Worm (Caenorhabditis elegans): Measurements from ENCODE around the gene acs-14.

acs-14 gene

DNA sequence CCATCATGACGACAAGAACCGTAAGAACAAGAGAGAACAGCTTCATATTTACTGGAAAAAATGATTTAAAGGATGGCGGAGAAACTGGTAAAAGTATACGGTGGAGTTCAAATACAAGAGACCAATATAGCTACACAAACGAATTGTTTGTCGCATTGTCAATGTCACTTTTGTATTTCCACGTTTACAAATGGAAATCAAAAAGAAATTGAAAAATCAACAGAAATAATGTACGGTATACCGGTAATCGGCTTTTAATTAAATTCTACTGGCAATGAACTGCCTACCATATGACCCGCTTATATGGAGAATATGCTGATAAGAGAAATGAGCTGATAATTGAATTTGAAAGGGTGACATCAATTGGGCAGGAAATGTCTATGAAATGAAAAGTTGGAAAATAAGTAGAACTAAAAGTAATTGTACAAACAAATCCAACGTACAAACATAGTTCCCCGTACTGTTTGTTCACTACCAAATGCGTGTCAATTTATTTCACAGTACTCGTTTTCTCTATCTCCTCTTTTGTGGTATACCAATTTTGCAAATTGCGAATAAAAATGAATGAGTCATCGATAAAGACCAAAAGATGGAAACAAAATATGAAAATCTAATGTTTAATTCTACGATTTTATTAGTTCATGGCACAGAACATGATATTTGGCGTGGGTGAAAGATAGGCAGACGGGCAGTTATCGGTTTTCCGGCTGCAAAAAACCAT is 16.3 kb upstream of the acs-14 start, which contains the start of gene K06A4.7:
TSS of gene K06A4.7 (minus strand) at position 51 of the 721 bp plus-strand sequence.
- TF ChIP-seq cog-1 (tag; optimal IDR thresholded peaks at IDR 0.05) (no peak), med-1 (GFP tag; optimal IDR thresholded peaks at IDR 0.05; ENCODE audit: insufficient read depth) (no peak), tab-1 (GFP tag; IDR thresholded peaks at IDR 0.05) (no peak), T22C8.4 (GFP tag; IDR thresholded peaks at IDR 0.05) (no peak), ztf-23 (GFP tag; IDR thresholded peaks at IDR 0.05) (no peak), flt-1 (GFP tag; IDR thresholded peaks at IDR 0.05) (no peak), ztf-29 (GFP tag; IDR thresholded peaks at IDR 0.05) (no peak), ref-1 (GFP tag; conservative IDR thresholded peaks at IDR 0.05) (no peak), klf-2 (GFP tag; conservative IDR thresholded peaks at IDR 0.05) (no peak)

DNA sequence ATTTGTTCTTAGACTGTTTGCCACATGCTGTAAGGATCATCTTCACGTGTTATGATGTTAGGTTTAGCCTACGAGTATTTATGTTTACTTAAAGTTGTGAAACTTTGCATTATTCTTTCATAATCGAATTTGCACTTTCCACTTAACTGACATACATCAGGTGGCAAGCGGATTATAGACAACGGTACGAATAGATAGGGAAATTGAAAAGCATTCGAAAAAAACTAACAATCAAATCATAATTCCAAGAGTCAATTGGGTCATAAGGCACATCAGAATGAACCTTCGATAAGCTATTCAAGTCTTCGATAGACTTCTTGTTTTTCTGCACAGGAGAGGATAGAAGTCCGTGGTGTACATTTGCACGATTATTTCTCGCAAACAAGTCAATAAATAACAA is 15.5 kb upstream of the acs-14 start:
- TF ChIP-seq flt-1 (GFP tag; IDR thresholded peaks at IDR 0.05): no peak
- no peak for TF ChIP-seq T22C8.4 (GFP tag; IDR thresholded peaks at IDR 0.05)
- TF ChIP-seq ztf-23 (GFP tag; IDR thresholded peaks at IDR 0.05): no peak
- TF ChIP-seq klf-2 (GFP tag; conservative IDR thresholded peaks at IDR 0.05): no peak
- TF ChIP-seq med-1 (GFP tag; optimal IDR thresholded peaks at IDR 0.05; ENCODE audit: insufficient read depth): no peak
- TF ChIP-seq ref-1 (GFP tag; conservative IDR thresholded peaks at IDR 0.05): no peak
- TF ChIP-seq tab-1 (GFP tag; IDR thresholded peaks at IDR 0.05): no peak
- TF ChIP-seq ztf-29 (GFP tag; IDR thresholded peaks at IDR 0.05): no peak
- TF ChIP-seq cog-1 (tag; optimal IDR thresholded peaks at IDR 0.05): no peak

DNA sequence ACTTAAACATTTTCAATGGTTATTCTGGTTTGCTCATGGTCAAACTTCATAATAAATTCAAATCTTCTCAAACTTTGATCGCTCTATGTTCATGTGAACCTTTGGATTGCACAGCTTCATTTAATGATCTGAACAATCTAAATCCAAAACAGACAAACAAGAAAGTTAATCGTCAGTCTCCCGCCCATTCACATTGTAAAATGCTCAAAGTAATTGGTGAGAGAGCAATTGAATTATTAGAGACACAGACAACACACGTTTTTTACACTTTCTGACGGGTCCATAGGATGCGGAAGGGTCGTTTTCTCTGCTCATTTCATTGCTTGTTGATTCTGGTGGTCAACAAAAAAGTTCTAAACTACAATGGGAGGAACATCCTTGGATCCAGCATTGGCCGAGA is 11.2 kb upstream of the acs-14 start, which contains the start of gene gsnl-1:
TSS of gene gsnl-1 (plus strand) at position 301 of the 400 bp plus-strand sequence.
- TF ChIP-seq med-1 (GFP tag; optimal IDR thresholded peaks at IDR 0.05; ENCODE audit: insufficient read depth): no peak
- TF ChIP-seq klf-2 (GFP tag; conservative IDR thresholded peaks at IDR 0.05): no peak
- TF ChIP-seq T22C8.4 (GFP tag; IDR thresholded peaks at IDR 0.05): no peak
- no peak for TF ChIP-seq ztf-29 (GFP tag; IDR thresholded peaks at IDR 0.05)
- TF ChIP-seq tab-1 (GFP tag; IDR thresholded peaks at IDR 0.05): no peak
- TF ChIP-seq cog-1 (tag; optimal IDR thresholded peaks at IDR 0.05): no peak
- no peak for TF ChIP-seq flt-1 (GFP tag; IDR thresholded peaks at IDR 0.05)
- no peak for TF ChIP-seq ref-1 (GFP tag; conservative IDR thresholded peaks at IDR 0.05)
- no peak for TF ChIP-seq ztf-23 (GFP tag; IDR thresholded peaks at IDR 0.05)

DNA sequence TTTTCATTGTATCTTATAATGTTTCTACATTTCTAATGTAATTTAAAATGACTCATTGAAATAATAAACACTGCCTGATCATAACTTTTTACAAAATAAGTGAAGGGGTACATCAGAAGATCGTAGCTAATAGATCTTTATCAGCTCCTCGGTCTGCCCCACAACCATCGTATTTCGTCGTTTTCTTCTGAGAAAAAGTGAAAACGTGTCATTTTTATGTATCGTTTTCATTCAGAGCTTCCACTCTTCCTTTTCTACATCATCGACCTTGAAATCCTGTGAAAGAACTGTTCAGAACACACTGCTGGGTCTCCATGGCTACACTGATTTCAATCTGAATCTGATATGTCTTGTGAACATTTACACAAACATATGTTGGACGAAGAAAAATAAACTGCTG is 8.6 kb upstream of the acs-14 start:
- TF ChIP-seq ztf-23 (GFP tag; IDR thresholded peaks at IDR 0.05): no peak
- no peak for TF ChIP-seq klf-2 (GFP tag; conservative IDR thresholded peaks at IDR 0.05)
- TF ChIP-seq med-1 (GFP tag; optimal IDR thresholded peaks at IDR 0.05; ENCODE audit: insufficient read depth): no peak
- no peak for TF ChIP-seq T22C8.4 (GFP tag; IDR thresholded peaks at IDR 0.05)
- TF ChIP-seq cog-1 (tag; optimal IDR thresholded peaks at IDR 0.05): no peak
- TF ChIP-seq ref-1 (GFP tag; conservative IDR thresholded peaks at IDR 0.05): no peak
- TF ChIP-seq flt-1 (GFP tag; IDR thresholded peaks at IDR 0.05): no peak
- no peak for TF ChIP-seq tab-1 (GFP tag; IDR thresholded peaks at IDR 0.05)
- no peak for TF ChIP-seq ztf-29 (GFP tag; IDR thresholded peaks at IDR 0.05)

DNA sequence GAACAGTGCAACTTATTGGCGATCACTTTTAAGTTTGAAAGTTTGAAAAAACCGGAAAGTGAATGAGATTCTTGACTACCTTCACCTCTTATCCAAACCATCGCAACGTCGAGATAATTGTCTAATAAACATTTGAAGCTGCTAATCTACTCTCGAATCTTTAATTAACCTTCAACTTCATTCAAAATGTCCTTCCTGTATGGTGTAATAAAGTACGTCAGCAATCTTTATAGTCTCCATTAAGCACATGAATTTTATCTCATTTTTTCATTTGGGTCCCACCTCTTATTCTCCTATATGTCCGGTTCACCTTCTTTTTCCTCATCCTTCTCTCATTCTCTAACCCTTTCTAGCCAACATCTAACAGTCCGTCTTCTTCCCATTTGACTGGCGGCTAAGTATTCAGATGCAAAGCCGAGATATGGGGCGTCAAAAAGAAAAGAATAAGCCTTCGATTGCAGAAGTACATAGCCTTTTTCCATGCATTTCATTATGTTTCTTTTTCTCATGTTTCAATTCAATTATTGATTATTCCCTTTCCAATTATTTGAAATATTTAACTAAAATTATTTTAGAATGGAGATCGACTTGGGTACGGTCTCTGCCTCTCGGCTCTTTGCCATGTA is 7.0 kb upstream of the acs-14 start, which contains the start of gene swt-5:
TSS of gene swt-5 (plus strand) at position 576 of the 626 bp plus-strand sequence.
- TF ChIP-seq T22C8.4 (GFP tag; IDR thresholded peaks at IDR 0.05): no peak
- no peak for TF ChIP-seq ztf-29 (GFP tag; IDR thresholded peaks at IDR 0.05)
- TF ChIP-seq flt-1 (GFP tag; IDR thresholded peaks at IDR 0.05): no peak
- TF ChIP-seq cog-1 (tag; optimal IDR thresholded peaks at IDR 0.05): no peak
- no peak for TF ChIP-seq klf-2 (GFP tag; conservative IDR thresholded peaks at IDR 0.05)
- TF ChIP-seq ztf-23 (GFP tag; IDR thresholded peaks at IDR 0.05): no peak

DNA sequence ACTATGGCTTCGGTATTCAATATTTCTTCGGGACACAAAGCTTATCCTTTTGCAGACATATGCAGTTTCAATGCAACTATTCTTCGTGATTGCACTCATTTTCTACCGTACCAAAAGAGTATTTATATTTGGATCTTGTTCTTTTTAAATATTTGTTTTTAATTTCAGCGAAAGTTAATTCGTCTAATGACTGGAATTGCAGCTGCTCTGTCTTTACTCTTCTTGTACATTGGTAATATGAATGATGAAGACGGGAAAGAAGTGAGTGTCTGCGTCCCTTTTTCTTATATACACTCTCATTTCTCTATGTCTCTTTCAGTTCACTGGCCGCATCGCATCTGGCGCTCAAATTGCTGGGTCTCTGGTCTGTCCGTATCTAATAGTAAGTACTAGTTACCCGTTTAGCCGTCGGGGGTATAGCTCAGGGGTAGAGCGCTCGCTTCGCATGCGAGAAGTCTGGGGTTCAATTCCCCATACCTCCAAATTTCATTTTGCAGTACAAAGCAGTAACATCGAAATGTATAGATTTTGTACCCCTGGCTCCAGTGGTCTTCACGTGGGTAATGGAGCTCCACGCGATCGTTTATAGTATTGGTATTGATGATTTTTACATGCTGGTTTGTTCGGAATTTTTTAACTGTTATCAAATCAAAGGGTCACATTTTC is 4.6 kb upstream of the acs-14 start:
- TF ChIP-seq ref-1 (GFP tag; conservative IDR thresholded peaks at IDR 0.05): peak; percentile 84
- TF ChIP-seq tab-1 (GFP tag; IDR thresholded peaks at IDR 0.05): peak; percentile 94
- TF ChIP-seq med-1 (GFP tag; optimal IDR thresholded peaks at IDR 0.05; ENCODE audit: insufficient read depth): peak; percentile 41
- TF ChIP-seq ztf-29 (GFP tag; IDR thresholded peaks at IDR 0.05): peak; percentile 79; the same call in 1 of the 2 replicates
- TF ChIP-seq T22C8.4 (GFP tag; IDR thresholded peaks at IDR 0.05): peak; percentile 95
- peak; percentile 95 for TF ChIP-seq ztf-23 (GFP tag; IDR thresholded peaks at IDR 0.05)
- peak; percentile 83 for TF ChIP-seq klf-2 (GFP tag; conservative IDR thresholded peaks at IDR 0.05)
- TF ChIP-seq cog-1 (tag; optimal IDR thresholded peaks at IDR 0.05): peak; percentile 78
- TF ChIP-seq flt-1 (GFP tag; IDR thresholded peaks at IDR 0.05): peak; percentile 97

DNA sequence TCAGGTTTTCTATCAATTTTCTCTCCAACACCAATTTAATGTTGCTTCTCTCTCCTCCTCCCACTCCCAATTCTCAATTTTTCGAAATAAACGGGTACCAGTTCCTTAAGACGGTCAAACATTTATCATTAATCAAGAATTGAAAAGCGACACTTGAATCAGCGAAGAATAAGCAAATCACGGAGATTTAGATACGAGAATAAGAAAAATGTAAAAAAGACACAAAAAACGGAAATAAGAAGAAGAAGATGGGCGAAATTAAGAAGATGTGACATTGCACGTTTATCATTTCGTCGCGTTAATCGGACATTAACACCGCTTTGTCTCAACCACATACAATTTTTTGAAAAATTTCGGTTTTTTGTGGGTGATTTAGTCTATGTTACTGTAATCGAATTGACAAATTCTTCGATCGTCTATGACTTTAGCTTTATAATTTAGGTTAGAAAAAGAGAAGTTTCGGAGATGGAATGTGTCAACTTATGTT is 3.4 kb upstream of the acs-14 start, which contains the start of gene haao-1:
TSS of gene haao-1 (plus strand) at position 437 of the 487 bp plus-strand sequence.
- no peak for TF ChIP-seq tab-1 (GFP tag; IDR thresholded peaks at IDR 0.05)
- no peak for TF ChIP-seq cog-1 (tag; optimal IDR thresholded peaks at IDR 0.05)
- TF ChIP-seq ref-1 (GFP tag; conservative IDR thresholded peaks at IDR 0.05): no peak
- no peak for TF ChIP-seq flt-1 (GFP tag; IDR thresholded peaks at IDR 0.05)
- no peak for TF ChIP-seq klf-2 (GFP tag; conservative IDR thresholded peaks at IDR 0.05)
- no peak for TF ChIP-seq ztf-23 (GFP tag; IDR thresholded peaks at IDR 0.05)
- TF ChIP-seq med-1 (GFP tag; optimal IDR thresholded peaks at IDR 0.05; ENCODE audit: insufficient read depth): no peak
- no peak for TF ChIP-seq ztf-29 (GFP tag; IDR thresholded peaks at IDR 0.05)
- TF ChIP-seq T22C8.4 (GFP tag; IDR thresholded peaks at IDR 0.05): no peak

DNA sequence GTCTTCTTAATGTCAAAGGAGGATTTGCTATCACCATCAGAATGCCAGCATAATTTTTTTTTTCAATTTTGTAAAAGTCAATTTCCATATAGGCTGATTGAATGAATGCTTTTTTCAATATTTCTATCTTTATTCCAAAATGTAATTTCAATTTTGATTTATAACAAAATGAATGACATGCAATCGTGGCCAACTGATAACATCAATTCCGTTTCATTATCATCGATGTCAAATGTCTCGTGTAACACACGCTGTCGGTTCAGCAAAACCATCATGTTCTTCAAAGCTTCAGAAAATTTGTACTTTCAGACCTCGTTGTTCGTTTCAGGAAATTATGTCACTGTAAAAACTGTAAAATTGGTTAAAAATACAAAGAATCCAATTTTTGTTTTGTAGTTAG is 1.0 kb upstream of the acs-14 start:
- TF ChIP-seq ztf-23 (GFP tag; IDR thresholded peaks at IDR 0.05) (no peak), tab-1 (GFP tag; IDR thresholded peaks at IDR 0.05) (no peak), ref-1 (GFP tag; conservative IDR thresholded peaks at IDR 0.05) (no peak), cog-1 (tag; optimal IDR thresholded peaks at IDR 0.05) (no peak), med-1 (GFP tag; optimal IDR thresholded peaks at IDR 0.05; ENCODE audit: insufficient read depth) (no peak), flt-1 (GFP tag; IDR thresholded peaks at IDR 0.05) (no peak), klf-2 (GFP tag; conservative IDR thresholded peaks at IDR 0.05) (no peak), T22C8.4 (GFP tag; IDR thresholded peaks at IDR 0.05) (no peak), ztf-29 (GFP tag; IDR thresholded peaks at IDR 0.05) (no peak)

Measured in whole organism, midembryonic.